Fruit fly (Drosophila melanogaster) whole organism, pupa: ENCODE measurements around the gene CG9922.

Experiments used
- CG13204 ChIP-seq: fragments of 200-800 bp; sonication (Bioruptor generic); optimal IDR thresholded peaks from 2 replicates; lab custom pipeline; 2018; ENCODE audit warnings: missing biosample characterization, mild to moderate bottlenecking, missing genetic modification characterization, moderate library complexity
- CG14655 ChIP-seq: fragments of 200-800 bp; sonication (Bioruptor generic); optimal IDR thresholded peaks from 3 replicates; lab custom pipeline; 2017; ENCODE audit warnings: mild to moderate bottlenecking, missing biosample characterization, missing genetic modification reagents, missing genetic modification characterization
- CG15710 ChIP-seq: fragments of 200-800 bp; sonication (Bioruptor generic); optimal IDR thresholded peaks from 2 replicates; lab custom pipeline; 2018; ENCODE audit warnings: missing biosample characterization, mild to moderate bottlenecking, missing genetic modification characterization, moderate library complexity
- CG17806 ChIP-seq: fragments of 200-800 bp; sonication (Bioruptor generic); optimal IDR thresholded peaks from 2 replicates; lab custom pipeline; 2018; ENCODE audit warnings: missing biosample characterization, mild to moderate bottlenecking, missing genetic modification characterization, moderate library complexity
- Pif1A ChIP-seq: fragments of 200-800 bp; sonication (Bioruptor generic); optimal IDR thresholded peaks from 3 replicates; lab custom pipeline; 2016; ENCODE audit warnings: missing biosample characterization, missing genetic modification characterization
- rn ChIP-seq: fragments of 200-800 bp; sonication (Bioruptor generic); IDR thresholded peaks from 2 replicates; pipeline ENCODE4 v1.3.6; 2022; ENCODE audit warnings: missing biosample characterization, missing genetic modification characterization

dm6 chr3R:14028158-14028557 is 8.0 kb downstream of the CG9922 start:
- TF ChIP-seq CG17806 (tag; lab: Kevin White, UChicago) (no peak), CG13204 (GFP tag; lab: Kevin White, UChicago) (no peak), CG15710 (tag; lab: Kevin White, UChicago) (no peak), CG14655 (no peak), rn (GFP tag; lab: Robert Waterston, UW) (no peak), Pif1A (no peak)
